Fruit fly (Drosophila melanogaster) whole organism, embryonic: Measurements from ENCODE around the gene aop.

Experiments used
- ATbp ChIP-seq: fragments of 200-800 bp; sonication (Bioruptor generic); optimal IDR thresholded peaks from 2 replicates; lab custom pipeline; 2017; ENCODE audit warnings: missing biosample characterization, mild to moderate bottlenecking, missing genetic modification characterization, missing genetic modification reagents
- Ada2b ChIP-seq: fragments of 200-800 bp; sonication (Bioruptor generic); IDR thresholded peaks from 2 replicates; pipeline ENCODE4 v1.3.6; 2022; ENCODE audit warnings: missing biosample characterization, missing genetic modification characterization
- Aef1 ChIP-seq: fragments of 200-800 bp; sonication (Bioruptor generic); IDR thresholded peaks from 3 replicates; pipeline ENCODE4 v1.3.6; 2022; ENCODE audit warnings: missing biosample characterization, missing genetic modification characterization
- Asciz ChIP-seq: fragments of 200-800 bp; sonication (Bioruptor generic); optimal IDR thresholded peaks from 2 replicates; lab custom pipeline; 2017; ENCODE audit warnings: missing biosample characterization, mild to moderate bottlenecking, missing genetic modification characterization, missing genetic modification reagents
- CG11247 ChIP-seq: fragments of 200-800 bp; sonication (Bioruptor generic); IDR thresholded peaks from 2 replicates; pipeline ENCODE4 v1.3.6; 2022; ENCODE audit warnings: missing biosample characterization, missing genetic modification characterization
- CG11695 ChIP-seq: fragments of 200-800 bp; sonication (Bioruptor generic); IDR thresholded peaks from 3 replicates; pipeline ENCODE4 v1.3.6; 2022; ENCODE audit warnings: missing biosample characterization, missing genetic modification characterization
- CG11696 ChIP-seq: fragments of 200-800 bp; sonication (Bioruptor generic); IDR thresholded peaks from 2 replicates; pipeline ENCODE4 v1.3.6; 2022; ENCODE audit warnings: missing biosample characterization, missing genetic modification characterization
- CG12236 ChIP-seq: fragments of 200-800 bp; sonication (Bioruptor generic); optimal IDR thresholded peaks from 2 replicates; lab custom pipeline; 2016; ENCODE audit warnings: missing biosample characterization, missing genetic modification characterization
- CG12744 ChIP-seq: fragments of 200-800 bp; sonication (Bioruptor generic); optimal IDR thresholded peaks from 2 replicates; lab custom pipeline; 2016; ENCODE audit warnings: missing biosample characterization, missing genetic modification characterization
- CG13287 ChIP-seq: fragments of 200-800 bp; sonication (Bioruptor generic); IDR thresholded peaks from 2 replicates; pipeline ENCODE4 v1.3.6; 2022; ENCODE audit warnings: missing biosample characterization, missing genetic modification characterization; ENCODE audit not compliant: partially characterized antibody
- CG13296 ChIP-seq: fragments of 200-800 bp; sonication (Bioruptor generic); optimal IDR thresholded peaks from 3 replicates; lab custom pipeline; 2018; ENCODE audit warnings: missing biosample characterization, mild to moderate bottlenecking, missing genetic modification characterization
- CG15011 ChIP-seq: fragments of 200-800 bp; sonication (Bioruptor generic); optimal IDR thresholded peaks from 3 replicates; lab custom pipeline; 2018; ENCODE audit warnings: missing biosample characterization, mild to moderate bottlenecking, missing genetic modification characterization
- CG17328 ChIP-seq: fragments of 200-800 bp; sonication (Bioruptor generic); IDR thresholded peaks from 2 replicates; pipeline ENCODE4 v1.3.6; 2022; ENCODE audit warnings: missing biosample characterization, missing genetic modification characterization
- CG18262 ChIP-seq: fragments of 200-800 bp; optimal IDR thresholded peaks from 3 replicates; lab custom pipeline; 2019; ENCODE audit warnings: missing biosample characterization, mild to moderate bottlenecking, missing genetic modification characterization, moderate library complexity
- CG2202 ChIP-seq: fragments of 200-800 bp; sonication (Bioruptor generic); optimal IDR thresholded peaks from 2 replicates; lab custom pipeline; 2018; ENCODE audit warnings: missing biosample characterization, mild to moderate bottlenecking, missing genetic modification characterization
- CG2875 ChIP-seq: fragments of 200-800 bp; sonication (Bioruptor generic); optimal IDR thresholded peaks from 2 replicates; lab custom pipeline; 2017; ENCODE audit warnings: missing biosample characterization, mild to moderate bottlenecking, missing genetic modification characterization, missing genetic modification reagents
- CG32532 ChIP-seq: fragments of 200-800 bp; sonication (Bioruptor generic); IDR thresholded peaks from 2 replicates; pipeline ENCODE4 v1.3.6; 2022; ENCODE audit warnings: missing biosample characterization, missing genetic modification characterization
- CG34376 ChIP-seq: fragments of 200-800 bp; sonication (Bioruptor generic); optimal IDR thresholded peaks from 2 replicates; lab custom pipeline; 2018; ENCODE audit warnings: missing biosample characterization, mild to moderate bottlenecking, missing genetic modification characterization
- CG4707 ChIP-seq: fragments of 200-800 bp; sonication (Bioruptor generic); optimal IDR thresholded peaks from 2 replicates; lab custom pipeline; 2018; ENCODE audit warnings: missing biosample characterization, mild to moderate bottlenecking, missing genetic modification characterization, moderate library complexity
- CG6175 ChIP-seq: fragments of 200-800 bp; sonication (Bioruptor generic); IDR thresholded peaks from 3 replicates; pipeline ENCODE4 v1.3.6; 2022; ENCODE audit warnings: missing biosample characterization, missing genetic modification characterization
- CG7556 ChIP-seq: fragments of 200-800 bp; sonication (Bioruptor generic); optimal IDR thresholded peaks from 2 replicates; lab custom pipeline; 2017; ENCODE audit warnings: missing biosample characterization, mild to moderate bottlenecking, missing genetic modification characterization
- CG7963 ChIP-seq: fragments of 200-800 bp; sonication (Bioruptor generic); IDR thresholded peaks from 3 replicates; pipeline ENCODE4 v1.3.6; 2022; ENCODE audit warnings: missing biosample characterization, missing genetic modification characterization; ENCODE audit not compliant: partially characterized antibody
- CG9215 ChIP-seq: fragments of 200-800 bp; sonication (Bioruptor generic); IDR thresholded peaks from 2 replicates; pipeline ENCODE4 v1.3.6; 2022; ENCODE audit warnings: missing biosample characterization, missing genetic modification characterization
- Ets97D ChIP-seq: fragments of 200-800 bp; sonication (Bioruptor generic); optimal IDR thresholded peaks from 3 replicates; lab custom pipeline; 2016; ENCODE audit warnings: missing biosample characterization, missing genetic modification characterization
- Fer2 ChIP-seq: fragments of 200-800 bp; sonication (Bioruptor generic); optimal IDR thresholded peaks from 2 replicates; lab custom pipeline; 2018; ENCODE audit warnings: missing biosample characterization, mild to moderate bottlenecking, missing genetic modification characterization, moderate library complexity
- H15 ChIP-seq: fragments of 200-800 bp; sonication (Bioruptor generic); IDR thresholded peaks from 3 replicates; pipeline ENCODE4 v1.3.6; 2022; ENCODE audit warnings: missing biosample characterization, missing genetic modification characterization
- HmgZ ChIP-seq: fragments of 200-800 bp; sonication (Bioruptor generic); optimal IDR thresholded peaks from 2 replicates; lab custom pipeline; 2018; ENCODE audit warnings: missing biosample characterization, mild to moderate bottlenecking, missing genetic modification characterization
- Hmx ChIP-seq: fragments of 200-800 bp; sonication (Bioruptor generic); optimal IDR thresholded peaks from 2 replicates; lab custom pipeline; 2016; ENCODE audit warnings: missing biosample characterization, missing genetic modification characterization
- MESR4 ChIP-seq: fragments of 200-800 bp; sonication (Bioruptor generic); optimal IDR thresholded peaks from 2 replicates; lab custom pipeline; 2018; ENCODE audit warnings: missing biosample characterization, mild to moderate bottlenecking, missing genetic modification characterization, moderate library complexity
- Myb ChIP-seq: fragments of 200-800 bp; sonication (Bioruptor generic); optimal IDR thresholded peaks from 2 replicates; lab custom pipeline; 2016; ENCODE audit warnings: missing biosample characterization, missing genetic modification characterization
- Pdp1 ChIP-seq, 2 experiments: fragments of 200-800 bp; sonication (Bioruptor generic); optimal IDR thresholded peaks; 3 replicates each; lab custom pipeline; 2016; ENCODE audit warnings: missing biosample characterization in 2 of 2, missing genetic modification characterization in 2 of 2, mild to moderate bottlenecking in 1 of 2, moderate library complexity in 1 of 2
- Ssrp ChIP-seq: fragments of 200-800 bp; sonication (Bioruptor generic); optimal IDR thresholded peaks from 2 replicates; lab custom pipeline; 2018; ENCODE audit warnings: missing biosample characterization, mild to moderate bottlenecking, missing genetic modification characterization, moderate library complexity
- abd-A ChIP-seq: fragments of 200-800 bp; sonication (Bioruptor generic); optimal IDR thresholded peaks from 3 replicates; lab custom pipeline; 2019; ENCODE audit warnings: missing biosample characterization, mild to moderate bottlenecking, missing genetic modification characterization, moderate library complexity
- ac ChIP-seq: fragments of 200-800 bp; sonication (Bioruptor generic); optimal IDR thresholded peaks from 3 replicates; lab custom pipeline; 2017; ENCODE audit warnings: missing biosample characterization, mild to moderate bottlenecking, missing genetic modification characterization
- ara ChIP-seq: fragments of 200-800 bp; sonication (Bioruptor generic); IDR thresholded peaks from 2 replicates; pipeline ENCODE4 v1.3.6; 2022; ENCODE audit warnings: missing biosample characterization, missing genetic modification characterization
- az2 ChIP-seq: fragments of 200-800 bp; sonication (Bioruptor generic); optimal IDR thresholded peaks from 3 replicates; lab custom pipeline; 2016; ENCODE audit warnings: missing biosample characterization, missing genetic modification characterization
- bigmax ChIP-seq: fragments of 200-800 bp; sonication (Bioruptor generic); optimal IDR thresholded peaks from 2 replicates; lab custom pipeline; 2018; ENCODE audit warnings: missing biosample characterization, mild to moderate bottlenecking, missing genetic modification characterization
- danr ChIP-seq: fragments of 200-800 bp; sonication (Bioruptor generic); IDR thresholded peaks from 2 replicates; pipeline ENCODE4 v1.3.6; 2022; ENCODE audit warnings: missing biosample characterization, missing genetic modification characterization
- dm ChIP-seq: fragments of 200-800 bp; sonication (Bioruptor generic); optimal IDR thresholded peaks from 3 replicates; lab custom pipeline; 2016; ENCODE audit warnings: missing biosample characterization, missing genetic modification characterization
- dmrt11E ChIP-seq: fragments of 200-800 bp; sonication (Bioruptor generic); optimal IDR thresholded peaks from 3 replicates; lab custom pipeline; 2018; ENCODE audit warnings: missing biosample characterization, mild to moderate bottlenecking, missing genetic modification characterization, moderate library complexity
- fd102C ChIP-seq: fragments of 200-800 bp; sonication (Bioruptor generic); optimal IDR thresholded peaks from 2 replicates; lab custom pipeline; 2018; ENCODE audit warnings: missing biosample characterization, mild to moderate bottlenecking, missing genetic modification characterization, moderate library complexity
- hth ChIP-seq: fragments of >200 bp; optimal IDR thresholded peaks from 2 replicates; lab custom pipeline; 2017; ENCODE audit warnings: inconsistent platforms
- kni ChIP-seq: fragments of 200-800 bp; sonication (Bioruptor generic); optimal IDR thresholded peaks from 3 replicates; lab custom pipeline; 2017; ENCODE audit warnings: mild to moderate bottlenecking, missing biosample characterization, missing genetic modification reagents, missing genetic modification characterization
- peb ChIP-seq: fragments of 200-800 bp; sonication (Bioruptor generic); IDR thresholded peaks from 2 replicates; pipeline ENCODE4 v1.3.6; 2022; ENCODE audit warnings: missing biosample characterization, missing genetic modification characterization
- salm ChIP-seq: fragments of 200-800 bp; sonication (Bioruptor generic); optimal IDR thresholded peaks from 2 replicates; lab custom pipeline; 2018; ENCODE audit warnings: missing biosample characterization, mild to moderate bottlenecking, missing genetic modification characterization
- sqz ChIP-seq: fragments of 200-800 bp; sonication (Bioruptor generic); optimal IDR thresholded peaks from 3 replicates; lab custom pipeline; 2018; ENCODE audit warnings: missing biosample characterization, mild to moderate bottlenecking, missing genetic modification characterization
- ssp ChIP-seq: fragments of 200-800 bp; sonication (Bioruptor generic); IDR thresholded peaks from 2 replicates; pipeline ENCODE4 v1.3.6; 2022; ENCODE audit warnings: missing biosample characterization, missing genetic modification characterization
- sug ChIP-seq: fragments of 200-800 bp; optimal IDR thresholded peaks from 2 replicates; lab custom pipeline; 2019; ENCODE audit warnings: missing biosample characterization, mild to moderate bottlenecking, missing genetic modification characterization, moderate library complexity
- unpg ChIP-seq: fragments of 200-800 bp; sonication (Bioruptor generic); optimal IDR thresholded peaks from 3 replicates; lab custom pipeline; 2018; ENCODE audit warnings: missing biosample characterization, mild to moderate bottlenecking, missing genetic modification characterization, moderate library complexity
- wdn ChIP-seq: fragments of 200-800 bp; sonication (Bioruptor generic); IDR thresholded peaks from 2 replicates; pipeline ENCODE4 v1.3.6; 2022; ENCODE audit warnings: missing biosample characterization, missing genetic modification characterization

Gene aop

DNA sequence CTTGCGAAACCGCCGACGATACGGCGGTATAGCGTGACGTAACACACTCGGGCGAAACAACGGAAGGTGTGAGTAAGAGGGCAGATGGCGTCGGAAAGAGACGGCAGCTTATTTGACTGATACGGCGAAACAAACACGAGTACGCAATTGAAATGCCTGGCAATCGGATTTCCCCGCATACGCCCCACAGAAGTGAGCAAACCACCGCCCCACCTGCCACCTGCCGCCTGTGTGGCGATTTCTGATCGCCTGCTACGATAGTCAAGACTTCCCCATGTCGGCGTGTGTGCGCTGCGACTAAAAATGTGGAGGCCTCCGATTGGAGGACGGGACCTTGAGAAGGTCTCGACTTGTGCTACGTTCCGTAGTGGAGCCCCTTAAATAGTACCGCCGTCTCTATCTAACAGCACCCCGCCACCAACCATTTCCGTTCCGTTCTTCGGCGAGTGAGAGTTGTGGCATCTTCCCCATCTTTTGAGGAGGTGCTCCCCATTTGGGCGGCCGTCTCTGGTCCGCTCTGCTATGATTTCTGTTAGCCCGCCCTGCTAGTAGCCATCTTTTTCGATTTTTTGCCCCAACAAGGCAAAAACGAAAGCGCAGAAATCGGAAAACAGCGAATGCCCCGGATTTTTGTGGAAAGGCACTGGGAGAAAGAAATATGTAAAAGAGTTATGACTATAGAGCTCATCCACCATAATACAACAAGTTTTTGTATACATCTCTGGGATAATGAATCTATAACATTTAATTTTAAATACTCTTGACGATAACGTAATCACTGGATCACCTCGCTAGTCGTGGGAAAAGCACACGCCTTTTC lies 20.3 kb upstream of the aop start (continued):
- TF ChIP-seq Fer2 (tag; lab: Kevin White, UChicago), result peak; percentile 11
- TF ChIP-seq CG13296 (GFP tag; lab: Kevin White, UChicago), result peak; percentile 62
- TF ChIP-seq HmgZ, result peak; percentile 79
- peak; percentile 70 for TF ChIP-seq CG4707 (GFP tag; lab: Kevin White, UChicago)
- TF ChIP-seq CG18262 (tag; lab: Kevin White, UChicago), result peak; percentile 89
- TF ChIP-seq CG32532, result no peak
- TF ChIP-seq Myb, result peak; percentile 60
- peak; percentile 70 for TF ChIP-seq Ets97D (GFP tag; lab: Kevin White, UChicago)
- TF ChIP-seq fd102C (GFP tag; lab: Kevin White, UChicago), result no peak
- TF ChIP-seq hth, result no peak
- peak; percentile 84 for TF ChIP-seq dmrt11E
- no peak for TF ChIP-seq H15 (GFP tag; lab: Robert Waterston, UW)
- peak; percentile 76 for TF ChIP-seq CG15011 (GFP tag; lab: Kevin White, UChicago)
- peak; percentile 84 for TF ChIP-seq abd-A (tag; lab: Kevin White, UChicago)
- peak; percentile 74 for TF ChIP-seq dm (GFP tag; lab: Kevin White, UChicago)
- TF ChIP-seq CG2202 (tag; lab: Kevin White, UChicago), result peak; percentile 84
- peak; percentile 71 for TF ChIP-seq CG34376 (GFP tag; lab: Kevin White, UChicago)
- peak; percentile 69 for TF ChIP-seq salm (tag; lab: Kevin White, UChicago)
- TF ChIP-seq ATbp (GFP tag; lab: Kevin White, UChicago), result peak; percentile 90
- no peak for TF ChIP-seq danr
- peak; percentile 78 for TF ChIP-seq sqz (GFP tag; lab: Kevin White, UChicago)
- peak; percentile 91 for TF ChIP-seq unpg (GFP tag; lab: Kevin White, UChicago)
- TF ChIP-seq Hmx (GFP tag; lab: Kevin White, UChicago), result peak; percentile 55
- peak; percentile 87 for TF ChIP-seq az2 (GFP tag; lab: Kevin White, UChicago)
- TF ChIP-seq CG11695 (GFP tag; lab: Robert Waterston, UW), result no peak
- TF ChIP-seq kni (GFP tag; lab: Kevin White, UChicago), result peak; percentile 84
- no peak for TF ChIP-seq CG9215 (GFP tag; lab: Robert Waterston, UW)
- peak; percentile 94 for TF ChIP-seq sug (tag; lab: Kevin White, UChicago)
- TF ChIP-seq wdn, result no peak
- no peak for TF ChIP-seq CG6175 (GFP tag; lab: Robert Waterston, UW)
- no peak for TF ChIP-seq CG11696 (GFP tag; lab: Robert Waterston, UW)
- no peak for TF ChIP-seq ssp
- peak; percentile 86 for TF ChIP-seq CG7556 (GFP tag; lab: Kevin White, UChicago)
- TF ChIP-seq Aef1 (GFP tag; lab: Robert Waterston, UW), result no peak
- no peak for TF ChIP-seq bigmax (GFP tag; lab: Kevin White, UChicago)
- TF ChIP-seq peb (GFP tag; lab: Robert Waterston, UW), result no peak
- peak; percentile 86 for TF ChIP-seq Ssrp (tag; lab: Kevin White, UChicago)
- peak; percentile 51 for TF ChIP-seq CG12744 (GFP tag; lab: Kevin White, UChicago)
- peak; percentile 73 for TF ChIP-seq CG12236 (GFP tag; lab: Kevin White, UChicago)
- TF ChIP-seq ac (GFP tag; lab: Kevin White, UChicago), result peak; percentile 51
- peak; percentile 87 for TF ChIP-seq Asciz (GFP tag; lab: Kevin White, UChicago)
- TF ChIP-seq ara (GFP tag; lab: Robert Waterston, UW), result no peak
- no peak for TF ChIP-seq CG7963 (GFP tag; lab: Robert Waterston, UW)
- TF ChIP-seq Ada2b (GFP tag; lab: Robert Waterston, UW), result no peak
- TF ChIP-seq CG2875 (GFP tag; lab: Kevin White, UChicago), result peak; percentile 83
- no peak for TF ChIP-seq CG11247
- TF ChIP-seq CG13287 (GFP tag; lab: Robert Waterston, UW), result no peak
- TF ChIP-seq MESR4 (GFP tag; lab: Kevin White, UChicago), result peak; percentile 9
- peak; percentile 91 to 98 for TF ChIP-seq Pdp1 (GFP tag; optimal IDR thresholded peaks at IDR 0.05; lab: Kevin White, UChicago)
- TF ChIP-seq CG17328 (GFP tag; lab: Robert Waterston, UW), result no peak
